Worm (Caenorhabditis elegans) whole organism, L3 larva: ENCODE data around the gene hpk-1.

Source experiments
- nhr-11 ChIP-seq: fragments of 150-350 bp; optimal IDR thresholded peaks from 2 replicates; lab custom pipeline; 2014; ENCODE audit warnings: missing biosample characterization, missing genetic modification characterization
- snpc-4 ChIP-seq: fragments of 150-350 bp; optimal IDR thresholded peaks from 2 replicates; lab custom pipeline; 2014; ENCODE audit warnings: missing biosample characterization, missing genetic modification characterization

The hpk-1 gene

ce11 chrX:4161938-4162337, 55.2 kb downstream of the hpk-1 start:
- TF ChIP-seq snpc-4 (tag; lab: Kevin White, UChicago) (no peak), nhr-11 (tag; lab: Kevin White, UChicago) (no peak)
- TF ChIP-seq, all 47 proteins: peak for 0
